Fruit fly (Drosophila melanogaster) whole organism, wandering third instar larva: ENCODE measurements around the gene Irk1.

Experiments
- Abd-B ChIP-seq: fragments of >200 bp; optimal IDR thresholded peaks from 2 replicates; lab custom pipeline; 2017; ENCODE audit warnings: missing biosample characterization, missing genetic modification characterization
- CG32264 ChIP-seq: fragments of 200-800 bp; sonication (Bioruptor generic); optimal IDR thresholded peaks from 2 replicates; lab custom pipeline; 2016; ENCODE audit warnings: missing biosample characterization, missing genetic modification characterization
- CG9705 ChIP-seq: fragments of 200-800 bp; sonication (Bioruptor generic); optimal IDR thresholded peaks from 2 replicates; lab custom pipeline; 2018; ENCODE audit warnings: missing biosample characterization, mild to moderate bottlenecking, missing genetic modification characterization
- CrebA ChIP-seq: fragments of 200-800 bp; sonication (Bioruptor generic); optimal IDR thresholded peaks from 2 replicates; lab custom pipeline; 2016; ENCODE audit warnings: missing biosample characterization, mild to moderate bottlenecking, missing genetic modification characterization, borderline replicate concordance
- Dfd ChIP-seq: fragments of >200 bp; optimal IDR thresholded peaks from 2 replicates; lab custom pipeline; 2017; ENCODE audit warnings: missing biosample characterization, missing genetic modification characterization
- Dif ChIP-seq: fragments of 200-275, 200-300 bp; sonication (Bioruptor generic); optimal IDR thresholded peaks from 2 replicates; lab custom pipeline; 2018; ENCODE audit warnings: missing biosample characterization, missing genetic modification characterization; ENCODE audit not compliant: partially characterized antibody
- GATAd ChIP-seq: sonication (Bioruptor generic); optimal IDR thresholded peaks from 2 replicates; lab custom pipeline; 2016; ENCODE audit warnings: missing biosample characterization, missing genetic modification characterization
- HLH106 ChIP-seq: fragments of 200-800 bp; optimal IDR thresholded peaks from 3 replicates; lab custom pipeline; 2019; ENCODE audit warnings: missing biosample characterization, mild to moderate bottlenecking, missing genetic modification characterization, moderate library complexity
- Hnf4 ChIP-seq: fragments of 200-800 bp; sonication (Bioruptor generic); optimal IDR thresholded peaks from 2 replicates; lab custom pipeline; 2016; ENCODE audit warnings: missing biosample characterization, mild to moderate bottlenecking, missing genetic modification characterization
- Hr78 ChIP-seq: fragments of >200 bp; optimal IDR thresholded peaks from 2 replicates; lab custom pipeline; 2017; ENCODE audit warnings: missing biosample characterization, missing genetic modification characterization
- Hr83 ChIP-seq: fragments of 200-300 bp; sonication (Bioruptor generic); optimal IDR thresholded peaks from 2 replicates; lab custom pipeline; 2016; ENCODE audit warnings: missing biosample characterization, mild to moderate bottlenecking, missing genetic modification characterization, moderate library complexity; ENCODE audit not compliant: poor library complexity, severe bottlenecking
- Jra ChIP-seq: sonication (Bioruptor generic); optimal IDR thresholded peaks from 2 replicates; lab custom pipeline; 2016; ENCODE audit warnings: missing biosample characterization, missing genetic modification characterization
- Mio ChIP-seq: sonication (Bioruptor generic); optimal IDR thresholded peaks from 2 replicates; lab custom pipeline; 2016; ENCODE audit warnings: missing biosample characterization, missing genetic modification characterization
- Myc ChIP-seq: fragments of >200 bp; optimal IDR thresholded peaks from 2 replicates; lab custom pipeline; 2017
- N ChIP-seq: fragments of >200 bp; optimal IDR thresholded peaks from 2 replicates; lab custom pipeline; 2018; ENCODE audit warnings: missing biosample characterization, missing external identifiers, missing genetic modification characterization
- OdsH ChIP-seq: fragments of 200-800 bp; sonication (Bioruptor generic); optimal IDR thresholded peaks from 2 replicates; lab custom pipeline; 2016; ENCODE audit warnings: missing biosample characterization, mild to moderate bottlenecking, missing genetic modification characterization
- Rel ChIP-seq, 2 experiments: fragments of 200-800 bp; sonication (Bioruptor generic) in 1 of 2; optimal IDR thresholded peaks; 2 replicates in 1 of 2; 3 replicates in 1 of 2; lab custom pipeline; 2016 to 2019; ENCODE audit warnings: mild to moderate bottlenecking in 2 of 2, missing biosample characterization in 2 of 2, missing genetic modification characterization in 2 of 2, moderate library complexity in 1 of 2
- Sp1 ChIP-seq: fragments of 200-800 bp; sonication (Bioruptor generic); optimal IDR thresholded peaks from 3 replicates; lab custom pipeline; 2019; ENCODE audit warnings: missing biosample characterization, mild to moderate bottlenecking, missing genetic modification characterization, moderate library complexity
- Vsx2 ChIP-seq: fragments of 200-300, 225-300 bp; sonication (Bioruptor generic); optimal IDR thresholded peaks from 2 replicates; lab custom pipeline; 2018; ENCODE audit warnings: missing biosample characterization, missing genetic modification characterization; ENCODE audit not compliant: partially characterized antibody
- br ChIP-seq: fragments of 200-800 bp; sonication (Bioruptor generic); optimal IDR thresholded peaks from 2 replicates; lab custom pipeline; 2016; ENCODE audit warnings: missing biosample characterization, missing genetic modification characterization
- brk ChIP-seq: fragments of 200-800 bp; sonication (Bioruptor generic); optimal IDR thresholded peaks from 2 replicates; lab custom pipeline; 2016; ENCODE audit warnings: missing biosample characterization, mild to moderate bottlenecking, missing genetic modification characterization
- dl ChIP-seq, 2 experiments: fragments of 175-275, 200-275 bp in 1 of 2; fragments of 200-275 bp in 1 of 2; sonication (Bioruptor generic); optimal IDR thresholded peaks; lab custom pipeline; 2018; ENCODE audit warnings: mild to moderate bottlenecking in 2 of 2, missing biosample characterization in 2 of 2, missing genetic modification characterization in 2 of 2, moderate library complexity in 2 of 2; ENCODE audit not compliant: partially characterized antibody in 2 of 2, insufficient read depth in 1 of 2
- dmrt93B ChIP-seq: fragments of 200-800 bp; sonication (Bioruptor generic); optimal IDR thresholded peaks from 2 replicates; lab custom pipeline; 2018; ENCODE audit warnings: missing biosample characterization, mild to moderate bottlenecking, missing genetic modification characterization
- dsf ChIP-seq: sonication (Bioruptor generic); optimal IDR thresholded peaks from 2 replicates; lab custom pipeline; 2016; ENCODE audit warnings: missing biosample characterization, missing genetic modification characterization, borderline replicate concordance
- ey ChIP-seq: fragments of 200-800 bp; sonication (Bioruptor generic); optimal IDR thresholded peaks from 2 replicates; lab custom pipeline; 2016; ENCODE audit warnings: missing biosample characterization, missing genetic modification characterization
- foxo ChIP-seq, 2 experiments: fragments of 200-800 bp; sonication (Bioruptor generic); optimal IDR thresholded peaks; 2 replicates in 1 of 2; 3 replicates in 1 of 2; lab custom pipeline; 2016 to 2017; ENCODE audit warnings: missing biosample characterization in 2 of 2, missing genetic modification characterization in 2 of 2
- fru ChIP-seq: fragments of 200-800 bp; sonication (Bioruptor generic); optimal IDR thresholded peaks from 3 replicates; lab custom pipeline; 2016; ENCODE audit warnings: missing biosample characterization, mild to moderate bottlenecking, missing genetic modification characterization
- h ChIP-seq: fragments of 200-800 bp; sonication (Bioruptor generic); optimal IDR thresholded peaks from 3 replicates; lab custom pipeline; 2016; ENCODE audit warnings: missing biosample characterization, mild to moderate bottlenecking, missing genetic modification characterization
- jim ChIP-seq: fragments of 175-275, 200-325 bp; sonication (Bioruptor generic); optimal IDR thresholded peaks from 2 replicates; lab custom pipeline; 2016; ENCODE audit warnings: missing biosample characterization, mild to moderate bottlenecking, missing genetic modification characterization
- lola ChIP-seq: fragments of >200 bp; optimal IDR thresholded peaks from 2 replicates; lab custom pipeline; 2017; ENCODE audit warnings: missing biosample characterization, missing genetic modification characterization
- pan ChIP-seq: fragments of >200 bp; optimal IDR thresholded peaks from 2 replicates; lab custom pipeline; 2017
- psq ChIP-seq: fragments of 200-800 bp; sonication (Bioruptor generic); optimal IDR thresholded peaks from 3 replicates; lab custom pipeline; 2017; ENCODE audit warnings: missing biosample characterization, mild to moderate bottlenecking, missing genetic modification characterization, moderate library complexity
- rgr ChIP-seq: fragments of 200-800 bp; sonication (Bioruptor generic); optimal IDR thresholded peaks from 3 replicates; lab custom pipeline; 2016; ENCODE audit warnings: missing biosample characterization, mild to moderate bottlenecking, missing genetic modification characterization
- sage ChIP-seq: fragments of 200-800 bp; sonication (Bioruptor generic); optimal IDR thresholded peaks from 2 replicates; lab custom pipeline; 2016; ENCODE audit warnings: missing biosample characterization, mild to moderate bottlenecking, missing genetic modification characterization
- sv ChIP-seq: fragments of 200-800 bp; sonication (Bioruptor generic); optimal IDR thresholded peaks from 3 replicates; lab custom pipeline; 2016; ENCODE audit warnings: missing biosample characterization, missing genetic modification characterization
- tai ChIP-seq: sonication (Bioruptor generic); optimal IDR thresholded peaks from 2 replicates; lab custom pipeline; 2016; ENCODE audit warnings: missing biosample characterization, missing genetic modification characterization
- usp ChIP-seq: fragments of >200 bp; optimal IDR thresholded peaks from 2 replicates; lab custom pipeline; 2017; ENCODE audit warnings: missing biosample characterization, missing genetic modification characterization
- woc ChIP-seq: sonication (Bioruptor generic); optimal IDR thresholded peaks from 2 replicates; lab custom pipeline; 2016; ENCODE audit warnings: missing biosample characterization, mild to moderate bottlenecking, missing genetic modification characterization

Irk1 gene

dm6 chr3R:23226521-23227039 is 58.5 kb downstream of the Irk1 start, which contains the start of gene cnc:
TSS of gene cnc (minus strand) at chr3R:23226711.
- TF ChIP-seq foxo (GFP tag; optimal IDR thresholded peaks at IDR 0.05; lab: Kevin White, UChicago) (no peak), sv (GFP tag; lab: Kevin White, UChicago) (no peak), Jra (GFP tag; lab: Kevin White, UChicago) (no peak), OdsH (GFP tag; lab: Kevin White, UChicago) (peak; percentile 29), CrebA (peak; percentile 65), rgr (GFP tag; lab: Kevin White, UChicago) (peak; percentile 36), Dif (GFP tag; lab: Kevin White, UChicago) (peak; percentile 80), Dfd (GFP tag; lab: Kevin White, UChicago) (no peak), Vsx2 (GFP tag; lab: Kevin White, UChicago) (peak; percentile 58), usp (GFP tag; lab: Kevin White, UChicago) (no peak), Hnf4 (GFP tag; lab: Kevin White, UChicago) (no peak), dl (GFP tag; optimal IDR thresholded peaks at IDR 0.05; lab: Kevin White, UChicago; ENCODE audit: insufficient read depth in 1 of 2, partially characterized antibody in 2 of 2) (peak; percentile 51 to 84), Hr78 (GFP tag; lab: Kevin White, UChicago) (no peak), jim (GFP tag; lab: Kevin White, UChicago) (no peak), dsf (GFP tag; lab: Kevin White, UChicago) (no peak), fru (GFP tag; lab: Kevin White, UChicago) (peak; percentile 21), dmrt93B (GFP tag; lab: Kevin White, UChicago) (no peak), Myc (lab: Kevin White, UChicago) (no peak), br (GFP tag; lab: Kevin White, UChicago) (peak; percentile 41), CG9705 (GFP tag; lab: Kevin White, UChicago) (no peak), Rel (GFP tag; optimal IDR thresholded peaks at IDR 0.05; lab: Kevin White, UChicago) (no peak), Rel (tag; optimal IDR thresholded peaks at IDR 0.05; lab: Kevin White, UChicago) (peak; percentile 74), tai (GFP tag; lab: Kevin White, UChicago) (no peak), Abd-B (GFP tag; lab: Kevin White, UChicago) (no peak), psq (peak; percentile 29), HLH106 (tag; lab: Kevin White, UChicago) (no peak), Mio (GFP tag; lab: Kevin White, UChicago) (no peak), sage (GFP tag; lab: Kevin White, UChicago) (no peak), pan (lab: Kevin White, UChicago) (no peak), lola (GFP tag; lab: Kevin White, UChicago) (no peak), CG32264 (GFP tag; lab: Kevin White, UChicago) (no peak), Sp1 (GFP tag; lab: Kevin White, UChicago) (peak; percentile 48), Hr83 (GFP tag; lab: Kevin White, UChicago) (no peak), N (no peak), ey (GFP tag; lab: Kevin White, UChicago) (no peak), GATAd (GFP tag; lab: Kevin White, UChicago) (no peak), h (peak; percentile 37), brk (GFP tag; lab: Kevin White, UChicago) (no peak), woc (GFP tag; lab: Kevin White, UChicago) (no peak)

DNA sequence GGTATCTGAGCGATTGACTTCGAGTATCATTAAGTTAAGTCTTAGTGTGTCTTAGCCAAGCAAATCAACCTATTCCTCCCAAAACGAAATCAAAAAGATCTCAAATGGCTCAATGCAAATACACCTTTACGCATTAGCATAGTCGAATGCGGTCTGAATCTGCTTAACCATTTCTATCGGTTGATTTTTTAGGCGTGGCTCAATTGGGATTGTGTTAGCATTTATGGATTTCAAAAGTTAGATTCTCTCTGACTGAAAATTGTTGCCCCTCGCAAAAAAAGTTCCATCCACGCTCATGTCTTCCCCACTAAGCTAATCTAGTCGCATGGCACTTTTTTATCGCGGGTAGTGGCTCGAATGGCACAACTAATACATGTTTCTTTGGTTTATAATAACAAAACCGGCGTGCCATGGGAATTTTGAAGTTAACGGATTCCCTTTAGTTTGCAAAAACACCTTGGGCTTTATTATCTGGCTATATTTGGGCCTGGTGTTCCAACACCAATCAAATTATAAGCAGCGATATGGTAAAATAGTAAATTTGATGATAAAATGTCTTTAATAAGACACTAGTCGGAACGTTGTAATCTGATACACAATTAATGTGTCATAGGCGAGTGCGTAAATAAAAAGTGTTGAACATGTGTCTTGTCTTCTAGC is 60.6 kb downstream of the Irk1 start:
- TF ChIP-seq lola (GFP tag; lab: Kevin White, UChicago) = no peak
